Fruit fly (Drosophila melanogaster) whole organism, embryonic: ENCODE results near the gene CG14367.

Experiments
- Adf1 ChIP-seq: fragments of 200-800 bp; sonication (Bioruptor generic); IDR thresholded peaks from 2 replicates; pipeline ENCODE4 v1.3.6; 2022; ENCODE audit warnings: missing biosample characterization, missing genetic modification characterization
- Aef1 ChIP-seq: fragments of 200-800 bp; sonication (Bioruptor generic); IDR thresholded peaks from 3 replicates; pipeline ENCODE4 v1.3.6; 2022; ENCODE audit warnings: missing biosample characterization, missing genetic modification characterization
- Antp ChIP-seq: fragments of 200-800 bp; sonication (Bioruptor generic); optimal IDR thresholded peaks from 3 replicates; lab custom pipeline; 2016; ENCODE audit warnings: missing biosample characterization, missing genetic modification characterization
- BEAF-32 ChIP-seq: fragments of 200-800 bp; sonication (Bioruptor generic); optimal IDR thresholded peaks from 3 replicates; lab custom pipeline; 2017; ENCODE audit warnings: missing biosample characterization, missing genetic modification characterization, mild to moderate bottlenecking, moderate library complexity, missing genetic modification reagents
- CG12744 ChIP-seq: fragments of 200-800 bp; sonication (Bioruptor generic); optimal IDR thresholded peaks from 2 replicates; lab custom pipeline; 2016; ENCODE audit warnings: missing biosample characterization, missing genetic modification characterization
- CG14050 ChIP-seq: fragments of 200-800 bp; sonication (Bioruptor generic); IDR thresholded peaks from 3 replicates; pipeline ENCODE4 v1.3.6; 2022; ENCODE audit warnings: missing biosample characterization, missing genetic modification characterization
- CG15696 ChIP-seq: fragments of 200-800 bp; sonication (Bioruptor generic); optimal IDR thresholded peaks from 2 replicates; lab custom pipeline; 2019; ENCODE audit warnings: missing biosample characterization, mild to moderate bottlenecking, missing genetic modification characterization, moderate library complexity
- CG17385 ChIP-seq: fragments of 200-800 bp; sonication (Bioruptor generic); optimal IDR thresholded peaks from 3 replicates; lab custom pipeline; 2018; ENCODE audit warnings: missing biosample characterization, mild to moderate bottlenecking, missing genetic modification characterization
- CG17802 ChIP-seq: fragments of 200-800 bp; sonication (Bioruptor generic); optimal IDR thresholded peaks from 2 replicates; lab custom pipeline; 2018; ENCODE audit warnings: missing biosample characterization, mild to moderate bottlenecking, missing genetic modification characterization, moderate library complexity
- CG1832 ChIP-seq: fragments of 200-800 bp; sonication (Bioruptor generic); optimal IDR thresholded peaks from 2 replicates; lab custom pipeline; 2017; ENCODE audit warnings: missing biosample characterization, mild to moderate bottlenecking, missing genetic modification characterization, inconsistent platforms
- CG30020 ChIP-seq: fragments of 200-800 bp; optimal IDR thresholded peaks from 2 replicates; lab custom pipeline; 2019; ENCODE audit warnings: missing biosample characterization, mild to moderate bottlenecking, missing genetic modification characterization, moderate library complexity
- CG3163 ChIP-seq: fragments of 200-800 bp; sonication (Bioruptor generic); optimal IDR thresholded peaks from 3 replicates; lab custom pipeline; 2016; ENCODE audit warnings: missing biosample characterization, missing genetic modification characterization
- CG3281 ChIP-seq: fragments of 200-800 bp; sonication (Bioruptor generic); optimal IDR thresholded peaks from 3 replicates; lab custom pipeline; 2017; ENCODE audit warnings: missing biosample characterization, mild to moderate bottlenecking, missing genetic modification characterization
- CG43689 ChIP-seq: fragments of 200-800 bp; sonication (Bioruptor generic); IDR thresholded peaks from 2 replicates; pipeline ENCODE4 v1.3.6; 2022; ENCODE audit warnings: missing biosample characterization, missing genetic modification characterization
- CG7271 ChIP-seq: fragments of 200-800 bp; sonication (Bioruptor generic); optimal IDR thresholded peaks from 2 replicates; lab custom pipeline; 2018; ENCODE audit warnings: missing biosample characterization, mild to moderate bottlenecking, missing genetic modification characterization, moderate library complexity
- CG7745 ChIP-seq: fragments of 200-800 bp; sonication (Bioruptor generic); optimal IDR thresholded peaks from 2 replicates; lab custom pipeline; 2018; ENCODE audit warnings: missing biosample characterization, mild to moderate bottlenecking, missing genetic modification characterization, moderate library complexity
- CG7839 ChIP-seq: fragments of 200-800 bp; sonication (Bioruptor generic); optimal IDR thresholded peaks from 3 replicates; lab custom pipeline; 2018; ENCODE audit warnings: missing biosample characterization, mild to moderate bottlenecking, missing genetic modification characterization, moderate library complexity
- CG7963 ChIP-seq: fragments of 200-800 bp; sonication (Bioruptor generic); IDR thresholded peaks from 3 replicates; pipeline ENCODE4 v1.3.6; 2022; ENCODE audit warnings: missing biosample characterization, missing genetic modification characterization; ENCODE audit not compliant: partially characterized antibody
- CG8924 ChIP-seq: fragments of 200-800 bp; optimal IDR thresholded peaks from 3 replicates; lab custom pipeline; 2019; ENCODE audit warnings: missing biosample characterization, mild to moderate bottlenecking, missing genetic modification characterization, moderate library complexity
- CG9932 ChIP-seq: fragments of 200-800 bp; sonication (Bioruptor generic); IDR thresholded peaks from 2 replicates; pipeline ENCODE4 v1.3.6; 2022; ENCODE audit warnings: missing biosample characterization, missing genetic modification characterization
- CTCF ChIP-seq: fragments of 200-800 bp; sonication (Bioruptor generic); optimal IDR thresholded peaks from 2 replicates; lab custom pipeline; 2017; ENCODE audit warnings: missing biosample characterization, mild to moderate bottlenecking, missing genetic modification characterization, moderate library complexity
- Camta ChIP-seq: fragments of 200-800 bp; sonication (Bioruptor generic); optimal IDR thresholded peaks from 2 replicates; lab custom pipeline; 2016; ENCODE audit warnings: missing biosample characterization, missing genetic modification characterization
- Doc2 ChIP-seq: fragments of 200-800 bp; sonication (Bioruptor generic); IDR thresholded peaks from 2 replicates; pipeline ENCODE4 v1.3.6; 2022; ENCODE audit warnings: missing biosample characterization, missing genetic modification characterization
- Elba2 ChIP-seq: fragments of 200-800 bp; sonication (Bioruptor generic); optimal IDR thresholded peaks from 3 replicates; lab custom pipeline; 2016; ENCODE audit warnings: missing biosample characterization, missing genetic modification characterization
- H15 ChIP-seq: fragments of 200-800 bp; sonication (Bioruptor generic); IDR thresholded peaks from 3 replicates; pipeline ENCODE4 v1.3.6; 2022; ENCODE audit warnings: missing biosample characterization, missing genetic modification characterization
- MTF-1 ChIP-seq: fragments of 200-800 bp; sonication (Bioruptor generic); optimal IDR thresholded peaks from 2 replicates; lab custom pipeline; 2018; ENCODE audit warnings: missing biosample characterization, mild to moderate bottlenecking, missing genetic modification characterization, borderline replicate concordance
- NK7.1 ChIP-seq: fragments of 200-800 bp; sonication (Bioruptor generic); optimal IDR thresholded peaks from 3 replicates; lab custom pipeline; 2016; ENCODE audit warnings: missing biosample characterization, missing genetic modification characterization
- Oaz ChIP-seq: fragments of 200-800 bp; sonication (Bioruptor generic); IDR thresholded peaks from 2 replicates; pipeline ENCODE4 v1.3.6; 2022; ENCODE audit warnings: missing biosample characterization, missing genetic modification characterization
- Trl ChIP-seq, 3 experiments: fragments of >200 bp in 2 of 3; fragments of 200-800 bp in 1 of 3; sonication (Bioruptor generic) in 1 of 3; optimal IDR thresholded peaks; 2 replicates in 1 of 3; 3 replicates in 2 of 3; lab custom pipeline; 2016 to 2017; ENCODE audit warnings: missing biosample characterization in 1 of 3, missing genetic modification characterization in 1 of 3
- bbx ChIP-seq: fragments of 200-800 bp; sonication (Bioruptor generic); IDR thresholded peaks from 2 replicates; pipeline ENCODE4 v1.3.6; 2022; ENCODE audit warnings: missing biosample characterization, missing genetic modification characterization; ENCODE audit not compliant: partially characterized antibody
- cas ChIP-seq: fragments of 200-800 bp; sonication (Bioruptor generic); IDR thresholded peaks from 2 replicates; pipeline ENCODE4 v1.3.6; 2022; ENCODE audit warnings: missing biosample characterization, missing genetic modification characterization
- dimm ChIP-seq: fragments of 200-800 bp; sonication (Bioruptor generic); IDR thresholded peaks from 2 replicates; pipeline ENCODE4 v1.3.6; 2022; ENCODE audit warnings: missing biosample characterization, missing genetic modification characterization
- eve ChIP-seq, 2 experiments: fragments of >200 bp; optimal IDR thresholded peaks; 2 replicates each; lab custom pipeline; 2017; ENCODE audit warnings: missing biosample characterization in 2 of 2, missing genetic modification characterization in 2 of 2
- gcm2 ChIP-seq: fragments of 200-800 bp; sonication (Bioruptor generic); optimal IDR thresholded peaks from 2 replicates; lab custom pipeline; 2016; ENCODE audit warnings: missing biosample characterization, missing genetic modification characterization
- gem ChIP-seq: fragments of 200-800 bp; sonication (Bioruptor generic); optimal IDR thresholded peaks from 2 replicates; lab custom pipeline; 2019; ENCODE audit warnings: missing biosample characterization, mild to moderate bottlenecking, missing genetic modification characterization, moderate library complexity
- kah ChIP-seq: fragments of 200-800 bp; sonication (Bioruptor generic); optimal IDR thresholded peaks from 2 replicates; lab custom pipeline; 2018; ENCODE audit warnings: missing biosample characterization, mild to moderate bottlenecking, missing genetic modification characterization
- lbe ChIP-seq: fragments of 200-800 bp; sonication (Bioruptor generic); optimal IDR thresholded peaks from 2 replicates; lab custom pipeline; 2016; ENCODE audit warnings: missing biosample characterization, mild to moderate bottlenecking, missing genetic modification characterization
- nau ChIP-seq: fragments of 200-800 bp; sonication (Bioruptor generic); optimal IDR thresholded peaks from 3 replicates; lab custom pipeline; 2017; ENCODE audit warnings: missing biosample characterization, mild to moderate bottlenecking, missing genetic modification characterization, missing genetic modification reagents
- p53 ChIP-seq: fragments of 200-800 bp; sonication (Bioruptor generic); optimal IDR thresholded peaks from 2 replicates; lab custom pipeline; 2016; ENCODE audit warnings: missing biosample characterization, missing genetic modification characterization
- phol ChIP-seq: fragments of 200-800 bp; sonication (Bioruptor generic); optimal IDR thresholded peaks from 3 replicates; lab custom pipeline; 2018; ENCODE audit warnings: missing biosample characterization, mild to moderate bottlenecking, missing genetic modification characterization, moderate library complexity
- sima ChIP-seq: fragments of 200-800 bp; sonication (Bioruptor generic); optimal IDR thresholded peaks from 2 replicates; lab custom pipeline; 2016; ENCODE audit warnings: missing biosample characterization, missing genetic modification characterization
- so ChIP-seq: fragments of 200-800 bp; sonication (Bioruptor generic); IDR thresholded peaks from 3 replicates; pipeline ENCODE4 v1.3.6; 2022; ENCODE audit warnings: missing biosample characterization, missing genetic modification characterization
- toy ChIP-seq: fragments of 200-800 bp; sonication (Bioruptor generic); IDR thresholded peaks from 2 replicates; pipeline ENCODE4 v1.3.6; 2022; ENCODE audit warnings: missing biosample characterization, missing genetic modification characterization
- ttk ChIP-seq: fragments of 200-800 bp; sonication (Bioruptor generic); IDR thresholded peaks from 2 replicates; pipeline ENCODE4 v2.1.2; 2022; ENCODE audit warnings: missing biosample characterization, missing genetic modification characterization
- unc-4 ChIP-seq: fragments of 200-800 bp; sonication (Bioruptor generic); IDR thresholded peaks from 2 replicates; pipeline ENCODE4 v1.3.6; 2022; ENCODE audit warnings: missing biosample characterization, missing genetic modification characterization; ENCODE audit not compliant: partially characterized antibody
- unpg ChIP-seq: fragments of 200-800 bp; sonication (Bioruptor generic); optimal IDR thresholded peaks from 3 replicates; lab custom pipeline; 2018; ENCODE audit warnings: missing biosample characterization, mild to moderate bottlenecking, missing genetic modification characterization, moderate library complexity
- usp ChIP-seq: fragments of >200 bp; optimal IDR thresholded peaks from 2 replicates; lab custom pipeline; 2017; ENCODE audit warnings: missing biosample characterization, missing genetic modification characterization
- vvl ChIP-seq: fragments of 200-800 bp; sonication (Bioruptor generic); IDR thresholded peaks from 2 replicates; pipeline ENCODE4 v1.3.6; 2022; ENCODE audit warnings: missing biosample characterization, missing genetic modification characterization
- zen2 ChIP-seq: fragments of 200-800 bp; sonication (Bioruptor generic); IDR thresholded peaks from 3 replicates; pipeline ENCODE4 v1.3.6; 2022; ENCODE audit warnings: missing biosample characterization, missing genetic modification characterization; ENCODE audit not compliant: partially characterized antibody
- zf30C ChIP-seq: fragments of 200-800 bp; sonication (Bioruptor generic); optimal IDR thresholded peaks from 3 replicates; lab custom pipeline; 2018; ENCODE audit warnings: missing biosample characterization, mild to moderate bottlenecking, missing genetic modification characterization

CG14367 gene

dm6 chr3R:13646729-13647633 is 46.9 kb upstream of the CG14367 start, which contains the start of gene rin (continued):
- no peak for TF ChIP-seq BEAF-32 (GFP tag; lab: Kevin White, UChicago)
- peak in 1 of 2 experiments; percentile 49 for TF ChIP-seq Trl (optimal IDR thresholded peaks at IDR 0.05; lab: Kevin White, UChicago)
- TF ChIP-seq Trl (GFP tag; optimal IDR thresholded peaks at IDR 0.05; lab: Kevin White, UChicago): no peak
- no peak for TF ChIP-seq ttk (GFP tag; lab: Robert Waterston, UW)
- no peak for TF ChIP-seq Camta (GFP tag; lab: Kevin White, UChicago)
- TF ChIP-seq Aef1 (GFP tag; lab: Robert Waterston, UW): no peak
- TF ChIP-seq H15 (GFP tag; lab: Robert Waterston, UW): no peak
- TF ChIP-seq dimm (GFP tag; lab: Robert Waterston, UW): no peak
- no peak for TF ChIP-seq unpg
- TF ChIP-seq Antp: no peak
- no peak for TF ChIP-seq CG30020 (tag; lab: Kevin White, UChicago)
- TF ChIP-seq zen2 (GFP tag; lab: Robert Waterston, UW): no peak
- no peak for TF ChIP-seq NK7.1 (GFP tag; lab: Kevin White, UChicago)
- peak; percentile 91 for TF ChIP-seq phol (tag; lab: Kevin White, UChicago)
- TF ChIP-seq gcm2 (GFP tag; lab: Kevin White, UChicago): no peak
- TF ChIP-seq MTF-1 (GFP tag; lab: Kevin White, UChicago): no peak
- TF ChIP-seq usp (GFP tag; lab: Kevin White, UChicago): no peak
- TF ChIP-seq CG7271 (tag; lab: Kevin White, UChicago): no peak
- TF ChIP-seq CG8924: no peak
- peak; percentile 71 for TF ChIP-seq CG9932 (GFP tag; lab: Robert Waterston, UW)
- no peak for TF ChIP-seq lbe (GFP tag; lab: Kevin White, UChicago)
- TF ChIP-seq CG7963 (GFP tag; lab: Robert Waterston, UW): no peak
- TF ChIP-seq CG7745: no peak
- no peak for TF ChIP-seq kah (GFP tag; lab: Kevin White, UChicago)
- no peak for TF ChIP-seq eve (GFP tag; optimal IDR thresholded peaks at IDR 0.05; lab: Kevin White, UChicago)
- no peak for TF ChIP-seq CG17385 (GFP tag; lab: Kevin White, UChicago)
- TF ChIP-seq bbx (GFP tag; lab: Robert Waterston, UW): no peak; the same call in 1 of the 2 replicates
- TF ChIP-seq so (GFP tag; lab: Robert Waterston, UW): no peak
- no peak for TF ChIP-seq CG7839 (tag; lab: Kevin White, UChicago)
- no peak for TF ChIP-seq Adf1
- no peak for TF ChIP-seq CG43689
- no peak for TF ChIP-seq gem (tag; lab: Kevin White, UChicago)
- no peak for TF ChIP-seq p53 (GFP tag; lab: Kevin White, UChicago)
- peak; percentile 35 for TF ChIP-seq zf30C (GFP tag; lab: Kevin White, UChicago)
- no peak for TF ChIP-seq CG15696 (tag; lab: Kevin White, UChicago)
- no peak for TF ChIP-seq CG14050
- no peak for TF ChIP-seq nau (GFP tag; lab: Kevin White, UChicago)
- TF ChIP-seq vvl: no peak; the same call in 1 of the 2 replicates
- TF ChIP-seq Oaz (GFP tag; lab: Robert Waterston, UW): no peak
- TF ChIP-seq CG3281 (GFP tag; lab: Kevin White, UChicago): no peak
- TF ChIP-seq CG17802 (tag; lab: Kevin White, UChicago): peak; percentile 94
- TF ChIP-seq CG12744: no peak
- TF ChIP-seq unc-4 (GFP tag; lab: Robert Waterston, UW): no peak
- TF ChIP-seq cas (GFP tag; lab: Robert Waterston, UW): no peak
- TF ChIP-seq CG3163: no peak
- TF ChIP-seq CTCF (GFP tag; lab: Kevin White, UChicago): no peak
- no peak for TF ChIP-seq sima (GFP tag; lab: Kevin White, UChicago)
- TF ChIP-seq CG1832 (GFP tag; lab: Kevin White, UChicago): no peak
- no peak for TF ChIP-seq Elba2
- TF ChIP-seq Doc2 (GFP tag; lab: Robert Waterston, UW): no peak
- TF ChIP-seq toy (GFP tag; lab: Robert Waterston, UW): no peak
